Fruit fly (Drosophila melanogaster) whole organism, embryonic: ENCODE data around the gene CG42536.
A peak's percentile ranks its signal among the peaks of the same experiment; 100 is the strongest.

Experiments
- Atf3 ChIP-seq: fragments of 200-800 bp; sonication (Bioruptor generic); optimal IDR thresholded peaks from 3 replicates; lab custom pipeline; 2016; ENCODE audit warnings: missing biosample characterization, missing genetic modification characterization
- Atf6 ChIP-seq: fragments of 200-800 bp; sonication (Bioruptor generic); IDR thresholded peaks from 2 replicates; pipeline ENCODE4 v1.3.6; 2022; ENCODE audit warnings: missing biosample characterization, missing genetic modification characterization
- B-H1 ChIP-seq: fragments of 200-800 bp; sonication (Bioruptor generic); IDR thresholded peaks from 3 replicates; pipeline ENCODE4 v1.3.6; 2022; ENCODE audit warnings: missing biosample characterization, missing genetic modification characterization
- CG10565 ChIP-seq: fragments of 200-800 bp; sonication (Bioruptor generic); optimal IDR thresholded peaks from 3 replicates; lab custom pipeline; 2016; ENCODE audit warnings: missing biosample characterization, mild to moderate bottlenecking, missing genetic modification characterization
- CG11695 ChIP-seq: fragments of 200-800 bp; sonication (Bioruptor generic); IDR thresholded peaks from 3 replicates; pipeline ENCODE4 v1.3.6; 2022; ENCODE audit warnings: missing biosample characterization, missing genetic modification characterization
- CG11723 ChIP-seq: fragments of 200-800 bp; sonication (Bioruptor generic); optimal IDR thresholded peaks from 2 replicates; lab custom pipeline; 2017; ENCODE audit warnings: missing biosample characterization, mild to moderate bottlenecking, missing genetic modification characterization
- CG15479 ChIP-seq: fragments of 200-800 bp; sonication (Bioruptor generic); optimal IDR thresholded peaks from 3 replicates; lab custom pipeline; 2019; ENCODE audit warnings: missing biosample characterization, mild to moderate bottlenecking, missing genetic modification characterization, moderate library complexity
- CG15601 ChIP-seq: fragments of 200-800 bp; sonication (Bioruptor generic); optimal IDR thresholded peaks from 3 replicates; lab custom pipeline; 2019; ENCODE audit warnings: missing biosample characterization, mild to moderate bottlenecking, missing genetic modification characterization, moderate library complexity
- CG16863 ChIP-seq: fragments of 200-800 bp; sonication (Bioruptor generic); optimal IDR thresholded peaks from 3 replicates; lab custom pipeline; 2016; ENCODE audit warnings: missing biosample characterization, missing genetic modification characterization
- CG17328 ChIP-seq: fragments of 200-800 bp; sonication (Bioruptor generic); IDR thresholded peaks from 2 replicates; pipeline ENCODE4 v1.3.6; 2022; ENCODE audit warnings: missing biosample characterization, missing genetic modification characterization
- CG17359 ChIP-seq: fragments of 200-800 bp; sonication (Bioruptor generic); optimal IDR thresholded peaks from 3 replicates; lab custom pipeline; 2018; ENCODE audit warnings: missing biosample characterization, mild to moderate bottlenecking, missing genetic modification characterization, moderate library complexity
- CG17568 ChIP-seq: fragments of 200-800 bp; sonication (Bioruptor generic); optimal IDR thresholded peaks from 2 replicates; lab custom pipeline; 2018; ENCODE audit warnings: missing biosample characterization, mild to moderate bottlenecking, missing genetic modification characterization, moderate library complexity
- CG2712 ChIP-seq: fragments of 200-800 bp; optimal IDR thresholded peaks from 3 replicates; lab custom pipeline; 2019; ENCODE audit warnings: missing biosample characterization, mild to moderate bottlenecking, missing genetic modification characterization, moderate library complexity
- CG32772 ChIP-seq: fragments of 200-800 bp; sonication (Bioruptor generic); IDR thresholded peaks from 2 replicates; pipeline ENCODE4 v1.3.6; 2022; ENCODE audit warnings: missing biosample characterization, missing genetic modification characterization
- CG3847 ChIP-seq: fragments of 200-800 bp; sonication (Bioruptor generic); IDR thresholded peaks from 2 replicates; pipeline ENCODE4 v1.3.6; 2022; ENCODE audit warnings: missing biosample characterization, missing genetic modification characterization
- CG42726 ChIP-seq: fragments of 200-800 bp; sonication (Bioruptor generic); IDR thresholded peaks from 2 replicates; pipeline ENCODE4 v1.3.6; 2022; ENCODE audit warnings: missing biosample characterization, missing genetic modification characterization; ENCODE audit not compliant: partially characterized antibody
- CG4404 ChIP-seq: fragments of 200-800 bp; sonication (Bioruptor generic); IDR thresholded peaks from 2 replicates; pipeline ENCODE4 v1.3.6; 2022; ENCODE audit warnings: missing biosample characterization, missing genetic modification characterization
- CG6813 ChIP-seq: fragments of 200-800 bp; sonication (Bioruptor generic); optimal IDR thresholded peaks from 2 replicates; lab custom pipeline; 2017; ENCODE audit warnings: missing biosample characterization, missing genetic modification characterization, mild to moderate bottlenecking, moderate library complexity, missing genetic modification reagents
- CG6854 ChIP-seq: fragments of 200-800 bp; sonication (Bioruptor generic); optimal IDR thresholded peaks from 3 replicates; lab custom pipeline; 2017; ENCODE audit warnings: missing biosample characterization, mild to moderate bottlenecking, missing genetic modification characterization
- CG8281 ChIP-seq: fragments of 200-800 bp; sonication (Bioruptor generic); optimal IDR thresholded peaks from 2 replicates; lab custom pipeline; 2018; ENCODE audit warnings: missing biosample characterization, mild to moderate bottlenecking, missing genetic modification characterization, moderate library complexity
- CG8388 ChIP-seq: fragments of 200-800 bp; sonication (Bioruptor generic); optimal IDR thresholded peaks from 2 replicates; lab custom pipeline; 2019; ENCODE audit warnings: missing biosample characterization, mild to moderate bottlenecking, missing genetic modification characterization, moderate library complexity
- CG9609 ChIP-seq: fragments of 200-800 bp; sonication (Bioruptor generic); optimal IDR thresholded peaks from 3 replicates; lab custom pipeline; 2016; ENCODE audit warnings: missing biosample characterization, missing genetic modification characterization
- Camta ChIP-seq: fragments of 200-800 bp; sonication (Bioruptor generic); optimal IDR thresholded peaks from 2 replicates; lab custom pipeline; 2016; ENCODE audit warnings: missing biosample characterization, missing genetic modification characterization
- Chrac-16 ChIP-seq: fragments of 200-800 bp; sonication (Bioruptor generic); optimal IDR thresholded peaks from 3 replicates; lab custom pipeline; 2016; ENCODE audit warnings: missing biosample characterization, missing genetic modification characterization
- Dref ChIP-seq: fragments of 200-800 bp; sonication (Bioruptor generic); IDR thresholded peaks from 2 replicates; pipeline ENCODE4 v1.3.6; 2022; ENCODE audit warnings: missing biosample characterization, missing genetic modification characterization
- H2.0 ChIP-seq: fragments of 200-800 bp; sonication (Bioruptor generic); IDR thresholded peaks from 2 replicates; pipeline ENCODE4 v1.3.6; 2022; ENCODE audit warnings: missing biosample characterization, missing genetic modification characterization
- Hsf ChIP-seq: fragments of 200-800 bp; sonication (Bioruptor generic); optimal IDR thresholded peaks from 3 replicates; lab custom pipeline; 2016; ENCODE audit warnings: missing biosample characterization, missing genetic modification characterization
- NC2β ChIP-seq: fragments of 200-800 bp; sonication (Bioruptor generic); optimal IDR thresholded peaks from 2 replicates; lab custom pipeline; 2016; ENCODE audit warnings: missing biosample characterization, missing genetic modification characterization
- Nf-YB ChIP-seq: fragments of 200-800 bp; sonication (Bioruptor generic); optimal IDR thresholded peaks from 3 replicates; lab custom pipeline; 2019; ENCODE audit warnings: missing biosample characterization, mild to moderate bottlenecking, missing genetic modification characterization, moderate library complexity
- Oli ChIP-seq: fragments of 200-800 bp; sonication (Bioruptor generic); optimal IDR thresholded peaks from 2 replicates; lab custom pipeline; 2018; ENCODE audit warnings: missing biosample characterization, mild to moderate bottlenecking, missing genetic modification characterization, moderate library complexity
- Opbp ChIP-seq: fragments of 200-800 bp; sonication (Bioruptor generic); IDR thresholded peaks from 3 replicates; pipeline ENCODE4 v1.3.6; 2022; ENCODE audit warnings: missing biosample characterization, missing genetic modification characterization; ENCODE audit not compliant: partially characterized antibody
- Trl ChIP-seq, 3 experiments: fragments of >200 bp in 2 of 3; fragments of 200-800 bp in 1 of 3; sonication (Bioruptor generic) in 1 of 3; optimal IDR thresholded peaks; 2 replicates in 1 of 3; 3 replicates in 2 of 3; lab custom pipeline; 2016 to 2017; ENCODE audit warnings: missing biosample characterization in 1 of 3, missing genetic modification characterization in 1 of 3
- Usf ChIP-seq: fragments of 200-800 bp; sonication (Bioruptor generic); optimal IDR thresholded peaks from 2 replicates; lab custom pipeline; 2017; ENCODE audit warnings: missing genotype, missing biosample characterization, missing genetic modification characterization
- ase ChIP-seq: fragments of 200-800 bp; sonication (Bioruptor generic); IDR thresholded peaks from 3 replicates; pipeline ENCODE4 v1.3.6; 2022; ENCODE audit warnings: missing biosample characterization, missing genetic modification characterization
- ash1 ChIP-seq: fragments of 200-800 bp; sonication (Bioruptor generic); optimal IDR thresholded peaks from 2 replicates; lab custom pipeline; 2018; ENCODE audit warnings: missing biosample characterization, mild to moderate bottlenecking, missing genetic modification characterization
- az2 ChIP-seq: fragments of 200-800 bp; sonication (Bioruptor generic); optimal IDR thresholded peaks from 3 replicates; lab custom pipeline; 2016; ENCODE audit warnings: missing biosample characterization, missing genetic modification characterization
- cato ChIP-seq: fragments of 200-800 bp; sonication (Bioruptor generic); optimal IDR thresholded peaks from 2 replicates; lab custom pipeline; 2016; ENCODE audit warnings: missing biosample characterization, missing genetic modification characterization, borderline replicate concordance
- corto ChIP-seq: fragments of 200-800 bp; sonication (Bioruptor generic); optimal IDR thresholded peaks from 2 replicates; lab custom pipeline; 2016; ENCODE audit warnings: missing biosample characterization, mild to moderate bottlenecking, missing genetic modification characterization, moderate library complexity
- crc ChIP-seq: fragments of 200-800 bp; sonication (Bioruptor generic); optimal IDR thresholded peaks from 2 replicates; lab custom pipeline; 2016; ENCODE audit warnings: missing biosample characterization, missing genetic modification characterization
- dysf ChIP-seq: fragments of 200-800 bp; sonication (Bioruptor generic); IDR thresholded peaks from 3 replicates; pipeline ENCODE4 v1.3.6; 2022; ENCODE audit warnings: missing biosample characterization, missing genetic modification characterization
- emc ChIP-seq: fragments of 200-800 bp; sonication (Bioruptor generic); optimal IDR thresholded peaks from 2 replicates; lab custom pipeline; 2016; ENCODE audit warnings: missing biosample characterization, missing genetic modification characterization
- ftz-f1 ChIP-seq: fragments of 200-800 bp; sonication (Bioruptor generic); optimal IDR thresholded peaks from 2 replicates; lab custom pipeline; 2016; ENCODE audit warnings: missing biosample characterization, missing genetic modification characterization
- gro ChIP-seq: fragments of 200-800 bp; sonication (Bioruptor generic); optimal IDR thresholded peaks from 2 replicates; lab custom pipeline; 2016; ENCODE audit warnings: missing biosample characterization, missing genetic modification characterization
- gsb-n ChIP-seq: fragments of 200-800 bp; sonication (Bioruptor generic); optimal IDR thresholded peaks from 3 replicates; lab custom pipeline; 2018; ENCODE audit warnings: missing biosample characterization, mild to moderate bottlenecking, missing genetic modification characterization
- ken ChIP-seq: fragments of 200-800 bp; sonication (Bioruptor generic); IDR thresholded peaks from 3 replicates; pipeline ENCODE4 v1.3.6; 2022; ENCODE audit warnings: missing biosample characterization, missing genetic modification characterization
- nom ChIP-seq: fragments of 200-800 bp; sonication (Bioruptor generic); optimal IDR thresholded peaks from 2 replicates; lab custom pipeline; 2017; ENCODE audit warnings: missing biosample characterization, missing genetic modification characterization, mild to moderate bottlenecking, moderate library complexity, missing genetic modification reagents
- odd ChIP-seq: fragments of 200-800 bp; sonication (Bioruptor generic); optimal IDR thresholded peaks from 2 replicates; lab custom pipeline; 2017; ENCODE audit warnings: missing biosample characterization, mild to moderate bottlenecking, missing genetic modification characterization
- pum ChIP-seq: fragments of 200-800 bp; sonication (Bioruptor generic); optimal IDR thresholded peaks from 2 replicates; lab custom pipeline; 2016; ENCODE audit warnings: missing biosample characterization, missing genetic modification characterization
- rib ChIP-seq: fragments of 200-800 bp; sonication (Bioruptor generic); IDR thresholded peaks from 2 replicates; pipeline ENCODE4 v1.3.6; 2022; ENCODE audit warnings: missing biosample characterization, missing genetic modification characterization
- shn ChIP-seq: fragments of 200-800 bp; sonication (Bioruptor generic); optimal IDR thresholded peaks from 3 replicates; lab custom pipeline; 2016; ENCODE audit warnings: missing biosample characterization, missing genetic modification characterization
- sug ChIP-seq: fragments of 200-800 bp; optimal IDR thresholded peaks from 2 replicates; lab custom pipeline; 2019; ENCODE audit warnings: missing biosample characterization, mild to moderate bottlenecking, missing genetic modification characterization, moderate library complexity

Gene CG42536

dm6 chr3L:10637819-10638218 is 8.0 kb upstream of the CG42536 start, which contains the start of gene Cnep1r2 (continued):
- TF ChIP-seq CG11723 (GFP tag; lab: Kevin White, UChicago) (peak; percentile 87), gro (GFP tag; lab: Kevin White, UChicago) (peak; percentile 19), crc (no peak), Usf (GFP tag; lab: Kevin White, UChicago) (peak; percentile 94), CG6854 (GFP tag; lab: Kevin White, UChicago) (peak; percentile 82), Nf-YB (GFP tag; lab: Kevin White, UChicago) (peak; percentile 83), CG17359 (peak; percentile 96), CG4404 (peak; percentile 98), gsb-n (peak; percentile 98), ash1 (GFP tag; lab: Kevin White, UChicago) (peak; percentile 55), odd (GFP tag; lab: Kevin White, UChicago) (peak; percentile 92), ken (peak; percentile 95), Atf3 (GFP tag; lab: Kevin White, UChicago) (peak; percentile 56), Trl (optimal IDR thresholded peaks at IDR 0.05; lab: Kevin White, UChicago) (no peak), Trl (GFP tag; optimal IDR thresholded peaks at IDR 0.05; lab: Kevin White, UChicago) (peak; percentile 65), CG8281 (tag; lab: Kevin White, UChicago) (peak; percentile 88), emc (no peak), CG2712 (tag; lab: Kevin White, UChicago) (peak; percentile 98), dysf (peak; percentile 97), CG17328 (GFP tag; lab: Robert Waterston, UW) (peak; percentile 94), CG10565 (peak; percentile 24), rib (GFP tag; lab: Robert Waterston, UW) (peak; percentile 88), sug (tag; lab: Kevin White, UChicago) (peak; percentile 97), CG6813 (GFP tag; lab: Kevin White, UChicago) (peak; percentile 92), Oli (tag; lab: Kevin White, UChicago) (peak; percentile 97), CG42726 (GFP tag; lab: Robert Waterston, UW) (no peak), Opbp (GFP tag; lab: Robert Waterston, UW) (no peak), shn (GFP tag; lab: Kevin White, UChicago) (peak; percentile 59), Hsf (GFP tag; lab: Kevin White, UChicago) (peak; percentile 79), NC2β (GFP tag; lab: Kevin White, UChicago) (peak; percentile 35), Dref (GFP tag; lab: Robert Waterston, UW) (no peak), CG17568 (GFP tag; lab: Kevin White, UChicago) (peak; percentile 88), ase (GFP tag; lab: Robert Waterston, UW) (peak; percentile 86), Chrac-16 (peak; percentile 96), CG16863 (GFP tag; lab: Kevin White, UChicago) (peak; percentile 23), CG15479 (GFP tag; lab: Kevin White, UChicago) (peak; percentile 75), CG9609 (GFP tag; lab: Kevin White, UChicago) (peak; percentile 61), cato (GFP tag; lab: Kevin White, UChicago) (peak; percentile 88), CG11695 (GFP tag; lab: Robert Waterston, UW) (peak; percentile 97), corto (GFP tag; lab: Kevin White, UChicago) (peak; percentile 56), CG15601 (tag; lab: Kevin White, UChicago) (peak; percentile 96), ftz-f1 (GFP tag; lab: Kevin White, UChicago) (no peak), CG8388 (GFP tag; lab: Kevin White, UChicago) (peak; percentile 96), CG32772 (peak; percentile 97), Camta (GFP tag; lab: Kevin White, UChicago) (peak; percentile 34), nom (GFP tag; lab: Kevin White, UChicago) (peak; percentile 90), CG3847 (GFP tag; lab: Robert Waterston, UW) (peak; percentile 98), pum (GFP tag; lab: Kevin White, UChicago) (peak; percentile 78), B-H1 (GFP tag; lab: Robert Waterston, UW) (peak; percentile 93), Atf6 (GFP tag; lab: Robert Waterston, UW) (peak; percentile 86), H2.0 (GFP tag; lab: Robert Waterston, UW) (peak; percentile 94), az2 (GFP tag; lab: Kevin White, UChicago) (peak; percentile 94)
